Worm (Caenorhabditis elegans) whole organism, L3 larva: ENCODE data around the gene H39E20.1.

ENCODE experiments used
- R02D3.7 ChIP-seq: fragments of 150-350 bp; optimal IDR thresholded peaks from 2 replicates; lab custom pipeline; 2014; ENCODE audit warnings: missing biosample characterization, missing genetic modification characterization
- ZK546.5 ChIP-seq: sonication (generic microtip); optimal IDR thresholded peaks from 2 replicates; lab custom pipeline; 2017; ENCODE audit warnings: missing biosample characterization, missing genetic modification characterization
- aly-2 ChIP-seq: fragments of 150-350 bp; optimal IDR thresholded peaks from 2 replicates; lab custom pipeline; 2014; ENCODE audit warnings: missing biosample characterization, missing genetic modification characterization
- ama-1 ChIP-seq: fragments of 150-350 bp; optimal IDR thresholded peaks from 2 replicates; lab custom pipeline; 2018
- ceh-16 ChIP-seq: sonication (generic microtip); optimal IDR thresholded peaks from 2 replicates; lab custom pipeline; 2017; ENCODE audit warnings: missing biosample characterization, missing genetic modification characterization
- ceh-28 ChIP-seq: fragments of 150-350 bp; optimal IDR thresholded peaks from 2 replicates; lab custom pipeline; 2014; ENCODE audit warnings: missing biosample characterization, missing genetic modification reagents, missing genetic modification characterization
- ceh-82 ChIP-seq: fragments of 150-350 bp; optimal IDR thresholded peaks from 2 replicates; lab custom pipeline; 2014; ENCODE audit warnings: missing biosample characterization, missing genetic modification characterization
- ceh-9 ChIP-seq: sonication (generic microtip); optimal IDR thresholded peaks from 2 replicates; lab custom pipeline; 2018; ENCODE audit warnings: missing biosample characterization, missing genetic modification characterization
- daf-12 ChIP-seq: fragments of 150-350 bp; optimal IDR thresholded peaks from 2 replicates; lab custom pipeline; 2014; ENCODE audit warnings: missing biosample characterization, missing genetic modification reagents, missing genetic modification characterization
- egl-27 ChIP-seq: sonication (generic microtip); optimal IDR thresholded peaks from 4 replicates; lab custom pipeline; 2017; ENCODE audit warnings: missing biosample characterization, missing genetic modification reagents, missing genetic modification characterization
- egl-5 ChIP-seq: fragments of 150-350 bp; optimal IDR thresholded peaks from 2 replicates; lab custom pipeline; 2017; ENCODE audit warnings: missing biosample characterization, missing genetic modification reagents, missing genetic modification characterization, inconsistent platforms
- elt-1 ChIP-seq: fragments of 150-350 bp; optimal IDR thresholded peaks from 2 replicates; lab custom pipeline; 2014; ENCODE audit warnings: missing biosample characterization, missing genetic modification characterization
- elt-2 ChIP-seq: sonication (generic microtip); optimal IDR thresholded peaks from 2 replicates; lab custom pipeline; 2016; ENCODE audit warnings: missing genetic modification reagents, mild to moderate bottlenecking, missing genetic modification characterization, missing compliant biosample characterization
- elt-3 ChIP-seq, 3 experiments: fragments of 150-350 bp in 1 of 3; sonication (generic microtip) in 2 of 3; optimal IDR thresholded peaks; 2 replicates in 2 of 3; 4 replicates in 1 of 3; lab custom pipeline; 2014 to 2017; ENCODE audit warnings: missing biosample characterization in 3 of 3, missing genetic modification characterization in 3 of 3
- eor-1 ChIP-seq, 2 experiments: fragments of 150-350 bp; optimal IDR thresholded peaks; 2 replicates each; lab custom pipeline; 2014 to 2018; ENCODE audit warnings: missing biosample characterization in 2 of 2, missing genetic modification characterization in 2 of 2
- fkh-10 ChIP-seq: sonication (generic microtip); optimal IDR thresholded peaks from 2 replicates; lab custom pipeline; 2017; ENCODE audit warnings: missing biosample characterization, missing genetic modification reagents, missing genetic modification characterization
- fkh-2 ChIP-seq: fragments of 150-350 bp; optimal IDR thresholded peaks from 2 replicates; lab custom pipeline; 2014; ENCODE audit warnings: missing biosample characterization, missing genetic modification reagents, missing genetic modification characterization
- fos-1 ChIP-seq: fragments of 150-350 bp; optimal IDR thresholded peaks from 2 replicates; lab custom pipeline; 2014; ENCODE audit warnings: missing biosample characterization, missing genetic modification characterization
- hmg-11 ChIP-seq: sonication (generic microtip); optimal IDR thresholded peaks from 2 replicates; lab custom pipeline; 2016; ENCODE audit warnings: missing genetic modification characterization, missing compliant biosample characterization
- jun-1 ChIP-seq: fragments of 150-350 bp; optimal IDR thresholded peaks from 2 replicates; lab custom pipeline; 2014; ENCODE audit warnings: missing biosample characterization, missing genetic modification reagents, missing genetic modification characterization
- lin-15B ChIP-seq: fragments of 150-350 bp; optimal IDR thresholded peaks from 2 replicates; lab custom pipeline; 2014; ENCODE audit warnings: missing biosample characterization, missing genetic modification characterization
- lin-39 ChIP-seq: fragments of 150-350 bp; optimal IDR thresholded peaks from 2 replicates; lab custom pipeline; 2018; ENCODE audit warnings: missing biosample characterization, missing genetic modification reagents, missing genetic modification characterization
- lsy-12 ChIP-seq: sonication (generic microtip); optimal IDR thresholded peaks from 2 replicates; lab custom pipeline; 2016; ENCODE audit warnings: mild to moderate bottlenecking, missing genetic modification characterization, missing compliant biosample characterization
- mdl-1 ChIP-seq: fragments of 150-350 bp; optimal IDR thresholded peaks from 2 replicates; lab custom pipeline; 2014; ENCODE audit warnings: missing biosample characterization, missing genetic modification characterization
- mml-1 ChIP-seq: fragments of 150-350 bp; sonication (generic microtip); optimal IDR thresholded peaks from 3 replicates; lab custom pipeline; 2014; ENCODE audit warnings: missing biosample characterization, missing genetic modification characterization
- nfya-1 ChIP-seq: sonication (generic microtip); optimal IDR thresholded peaks from 2 replicates; lab custom pipeline; 2017; ENCODE audit warnings: missing genetic modification characterization, mild to moderate bottlenecking, missing compliant biosample characterization, antibody characterized with exemption, moderate library complexity; ENCODE audit not compliant: insufficient read depth
- nhr-11 ChIP-seq: fragments of 150-350 bp; optimal IDR thresholded peaks from 2 replicates; lab custom pipeline; 2014; ENCODE audit warnings: missing biosample characterization, missing genetic modification characterization
- nhr-12 ChIP-seq: fragments of 150-350 bp; optimal IDR thresholded peaks from 2 replicates; lab custom pipeline; 2014; ENCODE audit warnings: missing biosample characterization, missing genetic modification characterization
- nhr-23 ChIP-seq: fragments of 150-350 bp; optimal IDR thresholded peaks from 2 replicates; lab custom pipeline; 2014; ENCODE audit warnings: missing biosample characterization, missing genetic modification reagents, missing genetic modification characterization
- nhr-237 ChIP-seq: fragments of 150-350 bp; optimal IDR thresholded peaks from 2 replicates; lab custom pipeline; 2014; ENCODE audit warnings: missing biosample characterization, missing genetic modification characterization
- nhr-25 ChIP-seq: sonication (generic microtip); optimal IDR thresholded peaks from 2 replicates; lab custom pipeline; 2017; ENCODE audit warnings: missing biosample characterization, missing genetic modification characterization
- nhr-28 ChIP-seq: fragments of 150-350 bp; optimal IDR thresholded peaks from 2 replicates; lab custom pipeline; 2014; ENCODE audit warnings: missing biosample characterization, missing genetic modification characterization
- nhr-43 ChIP-seq: sonication (generic microtip); optimal IDR thresholded peaks from 2 replicates; lab custom pipeline; 2016; ENCODE audit warnings: mild to moderate bottlenecking, missing genetic modification characterization, missing compliant biosample characterization; ENCODE audit not compliant: poor library complexity, severe bottlenecking
- nhr-67 ChIP-seq: fragments of 150-350 bp; optimal IDR thresholded peaks from 2 replicates; lab custom pipeline; 2014; ENCODE audit warnings: missing biosample characterization, missing genetic modification characterization
- nhr-76 ChIP-seq: fragments of 150-350 bp; sonication (generic microtip); optimal IDR thresholded peaks from 5 replicates; lab custom pipeline; 2014; ENCODE audit warnings: missing biosample characterization, missing genetic modification characterization
- nhr-77 ChIP-seq: fragments of 150-350 bp; optimal IDR thresholded peaks from 2 replicates; lab custom pipeline; 2014; ENCODE audit warnings: missing biosample characterization, missing genetic modification characterization
- pha-4 ChIP-seq: fragments of 150-350 bp; optimal IDR thresholded peaks from 2 replicates; lab custom pipeline; 2014; ENCODE audit warnings: missing biosample characterization, missing genetic modification reagents, missing genetic modification characterization
- pqm-1 ChIP-seq: fragments of 150-350 bp; optimal IDR thresholded peaks from 2 replicates; lab custom pipeline; 2017; ENCODE audit warnings: missing biosample characterization, missing genetic modification characterization, inconsistent platforms
- sea-2 ChIP-seq: fragments of 150-350 bp; sonication (generic microtip); optimal IDR thresholded peaks from 4 replicates; lab custom pipeline; 2014; ENCODE audit warnings: missing biosample characterization, missing genetic modification reagents, missing genetic modification characterization
- skn-1 ChIP-seq: fragments of 150-350 bp; optimal IDR thresholded peaks from 2 replicates; lab custom pipeline; 2014; ENCODE audit warnings: missing biosample characterization, missing genetic modification characterization
- snpc-4 ChIP-seq: fragments of 150-350 bp; optimal IDR thresholded peaks from 2 replicates; lab custom pipeline; 2014; ENCODE audit warnings: missing biosample characterization, missing genetic modification characterization
- tbx-2 ChIP-seq: sonication (generic microtip); optimal IDR thresholded peaks from 2 replicates; lab custom pipeline; 2016; ENCODE audit warnings: mild to moderate bottlenecking, missing genetic modification characterization, missing compliant biosample characterization
- unc-39 ChIP-seq: sonication (generic microtip); optimal IDR thresholded peaks from 4 replicates; lab custom pipeline; 2017; ENCODE audit warnings: missing biosample characterization, missing genetic modification characterization
- unc-62 ChIP-seq: fragments of 150-350 bp; sonication (generic microtip); optimal IDR thresholded peaks from 4 replicates; lab custom pipeline; 2014; ENCODE audit warnings: missing biosample characterization, missing genetic modification reagents, missing genetic modification characterization
- zag-1 ChIP-seq: fragments of 150-350 bp; optimal IDR thresholded peaks from 2 replicates; lab custom pipeline; 2014; ENCODE audit warnings: missing biosample characterization, missing genetic modification characterization
- ztf-11 ChIP-seq: fragments of 150-350 bp; optimal IDR thresholded peaks from 2 replicates; lab custom pipeline; 2014; ENCODE audit warnings: missing biosample characterization, missing genetic modification characterization
- ztf-4 ChIP-seq: fragments of 150-350 bp; optimal IDR thresholded peaks from 2 replicates; lab custom pipeline; 2014; ENCODE audit warnings: missing biosample characterization, missing genetic modification characterization

H39E20.1 gene

DNA sequence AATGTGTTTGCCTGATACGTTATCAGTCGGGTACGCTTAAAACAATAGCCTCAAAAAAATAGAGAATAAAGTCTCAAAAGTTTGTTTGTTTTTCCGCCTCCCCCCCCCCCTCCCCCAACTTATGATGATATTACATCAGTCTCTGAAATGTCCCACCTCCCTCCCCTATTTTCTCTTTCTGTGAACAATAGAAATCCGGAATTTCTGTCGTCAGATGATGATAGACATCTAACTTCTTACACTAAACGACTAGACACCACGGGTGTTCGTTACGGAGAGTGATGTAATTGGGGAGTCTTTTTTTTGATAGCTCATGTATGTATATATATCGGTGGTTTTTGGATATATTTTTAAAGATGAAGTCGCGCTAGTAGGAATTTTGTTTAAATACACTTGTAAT, 3.0 kb downstream of the H39E20.1 start:
- no peak for TF ChIP-seq elt-1 (tag; lab: Kevin White, UChicago)
- peak; percentile 4 for TF ChIP-seq elt-2 (tag; lab: Kevin White, UChicago)
- TF ChIP-seq, all 47 proteins: peak for 1

DNA sequence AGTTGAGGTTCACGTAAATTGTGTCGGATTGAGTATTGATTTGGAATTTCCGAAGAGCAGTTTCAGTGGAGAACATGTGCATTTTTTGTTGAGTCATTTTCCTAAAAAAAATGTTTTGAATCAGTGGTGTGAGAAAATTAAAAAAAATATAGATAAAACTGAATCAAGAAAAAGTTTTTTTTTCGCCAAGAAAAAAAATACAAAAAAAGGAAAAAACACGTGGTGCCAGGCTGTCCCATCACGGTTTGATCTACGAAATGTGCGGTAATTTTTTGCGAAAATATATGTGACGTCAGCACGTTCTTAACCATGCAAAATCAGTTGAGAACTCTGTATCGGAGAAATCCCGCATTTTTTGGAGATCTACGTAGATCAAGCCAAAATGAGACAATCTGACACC, 3.5 kb downstream of the H39E20.1 start, which contains the start of gene F56C3.9:
Gene F56C3.9 (minus strand): TSS at position 101 of the 400 bp plus-strand sequence.
- TF ChIP-seq ceh-9 (tag; lab: Kevin White, UChicago): no peak
- no peak for TF ChIP-seq sea-2 (GFP tag; lab: Kevin White, UChicago)
- no peak for TF ChIP-seq snpc-4 (tag; lab: Kevin White, UChicago)
- TF ChIP-seq nhr-76 (tag; lab: Kevin White, UChicago): no peak
- TF ChIP-seq egl-27 (tag; lab: Kevin White, UChicago): no peak
- no peak for TF ChIP-seq ceh-82
- TF ChIP-seq nhr-28: no peak
- TF ChIP-seq fkh-2 (tag; lab: Kevin White, UChicago): no peak
- TF ChIP-seq nhr-12 (tag; lab: Kevin White, UChicago): no peak
- no peak for TF ChIP-seq ceh-28 (tag; lab: Kevin White, UChicago)
- TF ChIP-seq ztf-4 (tag; lab: Kevin White, UChicago): no peak
- TF ChIP-seq jun-1 (tag; lab: Kevin White, UChicago): no peak
- no peak for TF ChIP-seq daf-12 (tag; lab: Kevin White, UChicago)

DNA sequence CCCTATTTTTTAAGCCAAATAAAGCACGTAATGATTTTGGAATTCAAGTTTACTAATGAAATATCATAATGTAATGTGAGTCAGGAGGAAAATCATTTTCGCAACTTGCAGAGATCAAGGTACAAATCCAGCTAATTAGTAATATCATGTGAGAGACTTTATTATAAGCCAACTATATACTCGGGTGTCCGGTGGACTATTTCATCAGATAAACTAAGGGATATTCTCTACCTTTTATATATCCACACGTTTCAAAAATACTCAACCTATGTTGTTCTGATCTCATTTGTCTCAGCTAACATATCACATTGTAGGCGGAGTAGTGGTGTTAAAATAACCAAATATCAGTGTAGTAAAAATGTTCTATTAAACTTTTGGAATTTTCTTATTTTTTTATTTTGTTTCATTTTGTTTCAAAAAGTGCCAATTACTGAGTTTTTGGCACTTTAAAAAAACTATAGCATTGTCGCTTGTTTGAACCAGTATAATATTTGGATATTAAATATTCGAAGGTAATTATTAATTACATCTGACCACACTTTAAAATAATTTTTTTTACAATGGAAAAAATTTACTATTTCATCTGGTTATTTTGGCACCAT, 7.9 kb downstream of the H39E20.1 start:
- TF ChIP-seq ceh-82 (peak; percentile 93), fkh-10 (peak; percentile 81), lin-39 (tag; lab: Kevin White, UChicago) (peak; percentile 12), eor-1 (tag; optimal IDR thresholded peaks at IDR 0.05; lab: Kevin White, UChicago) (no peak), ztf-11 (tag; lab: Kevin White, UChicago) (peak; percentile 30), nhr-67 (tag; lab: Kevin White, UChicago) (no peak), lsy-12 (tag; lab: Kevin White, UChicago) (peak; percentile 81), fos-1 (tag; lab: Kevin White, UChicago) (peak; percentile 74), egl-5 (tag; lab: Kevin White, UChicago) (peak; percentile 46), ama-1 (no peak), elt-2 (tag; lab: Kevin White, UChicago) (peak; percentile 70), mdl-1 (peak; percentile 34), unc-62 (GFP tag; lab: Kevin White, UChicago) (peak; percentile 66), zag-1 (tag; lab: Kevin White, UChicago) (no peak), egl-27 (tag; lab: Kevin White, UChicago) (peak; percentile 71), nhr-43 (tag; lab: Kevin White, UChicago) (peak; percentile 98), nhr-11 (tag; lab: Kevin White, UChicago) (peak; percentile 88), snpc-4 (tag; lab: Kevin White, UChicago) (peak; percentile 86), ceh-28 (tag; lab: Kevin White, UChicago) (peak; percentile 96), ceh-16 (no peak), pqm-1 (tag; lab: Kevin White, UChicago) (peak; percentile 39), jun-1 (tag; lab: Kevin White, UChicago) (peak; percentile 98), nhr-76 (tag; lab: Kevin White, UChicago) (peak; percentile 85), elt-3 (tag; optimal IDR thresholded peaks at IDR 0.05; lab: Kevin White, UChicago) (peak in 1 of 3 experiments; percentile 94), ceh-9 (tag; lab: Kevin White, UChicago) (no peak), hmg-11 (tag; lab: Kevin White, UChicago) (peak; percentile 83), tbx-2 (tag; lab: Kevin White, UChicago) (peak; percentile 97), lin-15B (peak; percentile 33), elt-1 (tag; lab: Kevin White, UChicago) (no peak), unc-39 (tag; lab: Kevin White, UChicago) (peak; percentile 11), pha-4 (peak; percentile 66), ZK546.5 (tag; lab: Kevin White, UChicago) (no peak), nhr-12 (tag; lab: Kevin White, UChicago) (no peak), fkh-2 (tag; lab: Kevin White, UChicago) (peak; percentile 31), nfya-1 (tag; lab: Kevin White, UChicago) (peak; percentile 70), nhr-23 (tag; lab: Kevin White, UChicago) (peak; percentile 94), nhr-77 (tag; lab: Kevin White, UChicago) (peak; percentile 92), aly-2 (peak; percentile 57), nhr-25 (peak; percentile 79), R02D3.7 (tag; lab: Kevin White, UChicago) (peak; percentile 83), skn-1 (tag; lab: Kevin White, UChicago) (peak; percentile 92), sea-2 (GFP tag; lab: Kevin White, UChicago) (no peak), daf-12 (tag; lab: Kevin White, UChicago) (peak; percentile 1), ztf-4 (tag; lab: Kevin White, UChicago) (no peak), nhr-28 (peak; percentile 70), mml-1 (tag; lab: Kevin White, UChicago) (no peak), nhr-237 (peak; percentile 52)
